Fruit fly (Drosophila melanogaster) whole organism, embryonic: ENCODE data around the gene CG15728.

Experiments used
- Abd-B ChIP-seq: fragments of 200-800 bp; sonication (Bioruptor generic); optimal IDR thresholded peaks from 2 replicates; lab custom pipeline; 2018; ENCODE audit warnings: missing biosample characterization, mild to moderate bottlenecking, missing genetic modification characterization, moderate library complexity
- Aef1 ChIP-seq: fragments of 200-800 bp; sonication (Bioruptor generic); IDR thresholded peaks from 3 replicates; pipeline ENCODE4 v1.3.6; 2022; ENCODE audit warnings: missing biosample characterization, missing genetic modification characterization
- BEAF-32 ChIP-seq: fragments of 200-800 bp; sonication (Bioruptor generic); optimal IDR thresholded peaks from 3 replicates; lab custom pipeline; 2017; ENCODE audit warnings: missing biosample characterization, missing genetic modification characterization, mild to moderate bottlenecking, moderate library complexity, missing genetic modification reagents
- Bgb ChIP-seq: fragments of 200-800 bp; sonication (Bioruptor generic); IDR thresholded peaks from 2 replicates; pipeline ENCODE4 v1.3.6; 2022; ENCODE audit warnings: missing biosample characterization, missing genetic modification characterization; ENCODE audit not compliant: partially characterized antibody
- CG10209 ChIP-seq: fragments of 200-800 bp; sonication (Bioruptor generic); optimal IDR thresholded peaks from 3 replicates; lab custom pipeline; 2017; ENCODE audit warnings: missing biosample characterization, mild to moderate bottlenecking, missing genetic modification characterization, missing genetic modification reagents
- CG10431 ChIP-seq: fragments of 200-800 bp; sonication (Bioruptor generic); optimal IDR thresholded peaks from 3 replicates; lab custom pipeline; 2018; ENCODE audit warnings: missing biosample characterization, mild to moderate bottlenecking, missing genetic modification characterization
- CG11247 ChIP-seq: fragments of 200-800 bp; sonication (Bioruptor generic); IDR thresholded peaks from 2 replicates; pipeline ENCODE4 v1.3.6; 2022; ENCODE audit warnings: missing biosample characterization, missing genetic modification characterization
- CG11504 ChIP-seq: fragments of 200-800 bp; sonication (Bioruptor generic); optimal IDR thresholded peaks from 3 replicates; lab custom pipeline; 2019; ENCODE audit warnings: missing biosample characterization, mild to moderate bottlenecking, missing genetic modification characterization, moderate library complexity
- CG13424 ChIP-seq: fragments of 200-800 bp; sonication (Bioruptor generic); optimal IDR thresholded peaks from 2 replicates; lab custom pipeline; 2019; ENCODE audit warnings: missing biosample characterization, mild to moderate bottlenecking, missing genetic modification characterization, moderate library complexity
- CG15696 ChIP-seq: fragments of 200-800 bp; sonication (Bioruptor generic); optimal IDR thresholded peaks from 2 replicates; lab custom pipeline; 2019; ENCODE audit warnings: missing biosample characterization, mild to moderate bottlenecking, missing genetic modification characterization, moderate library complexity
- CG16815 ChIP-seq: fragments of 200-800 bp; sonication (Bioruptor generic); optimal IDR thresholded peaks from 3 replicates; lab custom pipeline; 2017; ENCODE audit warnings: missing biosample characterization, mild to moderate bottlenecking, missing genetic modification characterization
- CG17829 ChIP-seq: fragments of 200-800 bp; optimal IDR thresholded peaks from 2 replicates; lab custom pipeline; 2019; ENCODE audit warnings: missing biosample characterization, mild to moderate bottlenecking, missing genetic modification characterization, moderate library complexity
- CG17912 ChIP-seq: fragments of 200-800 bp; sonication (Bioruptor generic); optimal IDR thresholded peaks from 2 replicates; lab custom pipeline; 2018; ENCODE audit warnings: missing biosample characterization, mild to moderate bottlenecking, missing genetic modification characterization
- CG2678 ChIP-seq: fragments of 200-800 bp; sonication (Bioruptor generic); optimal IDR thresholded peaks from 3 replicates; lab custom pipeline; 2019; ENCODE audit warnings: missing biosample characterization, mild to moderate bottlenecking, missing genetic modification characterization, moderate library complexity
- CG31365 ChIP-seq: fragments of 200-800 bp; sonication (Bioruptor generic); optimal IDR thresholded peaks from 2 replicates; lab custom pipeline; 2018; ENCODE audit warnings: missing biosample characterization, mild to moderate bottlenecking, missing genetic modification characterization
- CG3847 ChIP-seq: fragments of 200-800 bp; sonication (Bioruptor generic); IDR thresholded peaks from 2 replicates; pipeline ENCODE4 v1.3.6; 2022; ENCODE audit warnings: missing biosample characterization, missing genetic modification characterization
- CG6689 ChIP-seq: fragments of 200-800 bp; sonication (Bioruptor generic); IDR thresholded peaks from 2 replicates; pipeline ENCODE4 v1.3.6; 2022; ENCODE audit warnings: missing biosample characterization, missing genetic modification characterization
- CG6813 ChIP-seq: fragments of 200-800 bp; sonication (Bioruptor generic); optimal IDR thresholded peaks from 2 replicates; lab custom pipeline; 2017; ENCODE audit warnings: missing biosample characterization, missing genetic modification characterization, mild to moderate bottlenecking, moderate library complexity, missing genetic modification reagents
- CG7556 ChIP-seq: fragments of 200-800 bp; sonication (Bioruptor generic); optimal IDR thresholded peaks from 2 replicates; lab custom pipeline; 2017; ENCODE audit warnings: missing biosample characterization, mild to moderate bottlenecking, missing genetic modification characterization
- CG7839 ChIP-seq: fragments of 200-800 bp; sonication (Bioruptor generic); optimal IDR thresholded peaks from 3 replicates; lab custom pipeline; 2018; ENCODE audit warnings: missing biosample characterization, mild to moderate bottlenecking, missing genetic modification characterization, moderate library complexity
- CG8089 ChIP-seq: fragments of 200-800 bp; sonication (Bioruptor generic); optimal IDR thresholded peaks from 3 replicates; lab custom pipeline; 2016; ENCODE audit warnings: missing biosample characterization, missing genetic modification characterization
- CG8478 ChIP-seq: fragments of >200 bp; optimal IDR thresholded peaks from 2 replicates; lab custom pipeline; 2018
- Chrac-16 ChIP-seq: fragments of 200-800 bp; sonication (Bioruptor generic); optimal IDR thresholded peaks from 3 replicates; lab custom pipeline; 2016; ENCODE audit warnings: missing biosample characterization, missing genetic modification characterization
- CoRest ChIP-seq: fragments of 200-800 bp; sonication (Bioruptor generic); optimal IDR thresholded peaks from 3 replicates; lab custom pipeline; 2018; ENCODE audit warnings: missing biosample characterization, mild to moderate bottlenecking, missing genetic modification characterization, moderate library complexity
- D19A ChIP-seq: fragments of 200-800 bp; optimal IDR thresholded peaks from 3 replicates; lab custom pipeline; 2019; ENCODE audit warnings: missing biosample characterization, mild to moderate bottlenecking, missing genetic modification characterization, moderate library complexity
- Gsc ChIP-seq: fragments of 200-800 bp; sonication (Bioruptor generic); IDR thresholded peaks from 2 replicates; pipeline ENCODE4 v1.3.6; 2022; ENCODE audit warnings: missing biosample characterization, missing genetic modification characterization
- Gug ChIP-seq: fragments of 200-800 bp; sonication (Bioruptor generic); IDR thresholded peaks from 4 replicates; pipeline ENCODE4 v1.3.6; 2022; ENCODE audit warnings: missing biosample characterization, missing genetic modification characterization
- HLH54F ChIP-seq: fragments of 200-800 bp; sonication (Bioruptor generic); optimal IDR thresholded peaks from 3 replicates; lab custom pipeline; 2016; ENCODE audit warnings: missing biosample characterization, missing genetic modification characterization
- Hmr ChIP-seq: fragments of 200-800 bp; sonication (Bioruptor generic); optimal IDR thresholded peaks from 3 replicates; lab custom pipeline; 2017; ENCODE audit warnings: mild to moderate bottlenecking, missing biosample characterization, missing genetic modification reagents, missing genetic modification characterization
- MTF-1 ChIP-seq: fragments of 200-800 bp; sonication (Bioruptor generic); optimal IDR thresholded peaks from 2 replicates; lab custom pipeline; 2018; ENCODE audit warnings: missing biosample characterization, mild to moderate bottlenecking, missing genetic modification characterization, borderline replicate concordance
- Sin3A ChIP-seq: fragments of >200 bp; optimal IDR thresholded peaks from 2 replicates; lab custom pipeline; 2018
- Sry-δ ChIP-seq: fragments of 200-800 bp; sonication (Bioruptor generic); optimal IDR thresholded peaks from 2 replicates; lab custom pipeline; 2016; ENCODE audit warnings: missing biosample characterization, missing genetic modification characterization
- amos ChIP-seq: fragments of 200-800 bp; sonication (Bioruptor generic); IDR thresholded peaks from 2 replicates; pipeline ENCODE4 v1.3.6; 2022; ENCODE audit warnings: missing biosample characterization, missing genetic modification characterization; ENCODE audit not compliant: partially characterized antibody
- bcd ChIP-seq: fragments of 200-800 bp; sonication (Bioruptor generic); optimal IDR thresholded peaks from 2 replicates; lab custom pipeline; 2017; ENCODE audit warnings: missing biosample characterization, mild to moderate bottlenecking, missing genetic modification characterization
- ci ChIP-seq: fragments of 200-800 bp; sonication (Bioruptor generic); IDR thresholded peaks from 3 replicates; pipeline ENCODE4 v1.3.6; 2022; ENCODE audit warnings: missing biosample characterization, missing genetic modification characterization
- dan ChIP-seq: fragments of 200-800 bp; sonication (Bioruptor generic); IDR thresholded peaks from 2 replicates; pipeline ENCODE4 v1.3.6; 2022; ENCODE audit warnings: missing biosample characterization, missing genetic modification characterization
- grn ChIP-seq: fragments of 200-800 bp; sonication (Bioruptor generic); optimal IDR thresholded peaks from 3 replicates; lab custom pipeline; 2017; ENCODE audit warnings: missing biosample characterization, missing genetic modification characterization
- gsb-n ChIP-seq: fragments of 200-800 bp; sonication (Bioruptor generic); optimal IDR thresholded peaks from 3 replicates; lab custom pipeline; 2018; ENCODE audit warnings: missing biosample characterization, mild to moderate bottlenecking, missing genetic modification characterization
- her ChIP-seq: fragments of 200-800 bp; sonication (Bioruptor generic); optimal IDR thresholded peaks from 2 replicates; lab custom pipeline; 2016; ENCODE audit warnings: missing biosample characterization, missing genetic modification characterization
- lmd ChIP-seq: fragments of 200-800 bp; sonication (Bioruptor generic); IDR thresholded peaks from 2 replicates; pipeline ENCODE4 v1.3.6; 2022; ENCODE audit warnings: missing biosample characterization, missing genetic modification characterization
- lola ChIP-seq, 3 experiments: fragments of >200 bp in 2 of 3; fragments of 200-800 bp in 1 of 3; sonication (Bioruptor generic) in 1 of 3; optimal IDR thresholded peaks; 2 replicates each; lab custom pipeline; 2017 to 2019; ENCODE audit warnings: missing biosample characterization in 3 of 3, missing genetic modification characterization in 3 of 3, mild to moderate bottlenecking in 1 of 3, moderate library complexity in 1 of 3
- pho ChIP-seq: fragments of 200-800 bp; sonication (Bioruptor generic); optimal IDR thresholded peaks from 2 replicates; lab custom pipeline; 2016; ENCODE audit warnings: missing biosample characterization, missing genetic modification characterization
- pzg ChIP-seq: fragments of 200-800 bp; sonication (Bioruptor generic); optimal IDR thresholded peaks from 3 replicates; lab custom pipeline; 2018; ENCODE audit warnings: missing biosample characterization, mild to moderate bottlenecking, missing genetic modification characterization, moderate library complexity
- row ChIP-seq: fragments of 200-800 bp; sonication (Bioruptor generic); IDR thresholded peaks from 3 replicates; pipeline ENCODE4 v1.3.6; 2022; ENCODE audit warnings: missing biosample characterization, missing genetic modification characterization
- schlank ChIP-seq: fragments of 200-800 bp; sonication (Bioruptor generic); optimal IDR thresholded peaks from 2 replicates; lab custom pipeline; 2018; ENCODE audit warnings: missing biosample characterization, mild to moderate bottlenecking, missing genetic modification characterization
- sens ChIP-seq: fragments of 200-800 bp; sonication (Bioruptor generic); peaks from one replicate; lab custom pipeline; 2016; ENCODE audit warnings: missing biosample characterization, missing genetic modification characterization
- slbo ChIP-seq: fragments of 200-800 bp; sonication (Bioruptor generic); IDR thresholded peaks from 2 replicates; pipeline ENCODE4 v1.3.6; 2022; ENCODE audit warnings: missing biosample characterization, missing genetic modification characterization
- usp ChIP-seq: fragments of >200 bp; optimal IDR thresholded peaks from 2 replicates; lab custom pipeline; 2017; ENCODE audit warnings: missing biosample characterization, missing genetic modification characterization
- vfl ChIP-seq: fragments of 200-800 bp; sonication (Bioruptor generic); optimal IDR thresholded peaks from 2 replicates; lab custom pipeline; 2016; ENCODE audit warnings: missing biosample characterization, missing genetic modification characterization

The CG15728 gene

DNA sequence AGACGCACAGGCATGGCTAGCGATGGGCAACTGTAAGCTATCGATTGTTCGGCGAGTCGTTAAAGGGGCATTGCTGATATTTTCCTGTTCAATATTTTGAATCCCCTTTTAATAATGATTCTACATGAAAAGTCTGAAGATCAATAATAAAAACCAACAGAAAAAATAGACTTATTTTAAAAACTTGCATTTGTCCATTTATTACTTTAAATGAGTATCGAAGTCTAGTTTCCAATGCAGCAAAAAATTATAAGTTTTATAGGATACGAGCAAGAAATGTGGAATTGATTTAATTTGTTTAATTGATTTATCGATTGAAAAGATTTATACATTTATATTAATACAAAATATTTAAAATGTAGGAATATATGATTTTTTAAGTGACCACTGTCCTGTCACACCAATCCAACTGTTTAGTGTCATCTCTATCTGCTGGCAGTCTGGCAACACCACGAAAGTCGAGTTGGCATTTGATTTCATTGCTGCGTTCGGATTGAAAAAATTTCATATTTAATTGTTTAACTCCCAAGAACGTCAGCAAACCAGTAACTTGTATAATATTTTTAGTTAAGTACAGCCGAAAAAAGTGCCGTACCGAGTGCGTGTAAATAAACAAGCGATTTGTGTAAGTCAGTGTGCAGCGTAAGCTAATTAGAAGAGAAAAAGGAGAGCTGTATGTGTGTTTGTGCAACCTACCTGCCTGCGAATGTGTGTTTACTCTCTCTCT lies 28.3 kb upstream of the CG15728 start, which contains the start of the genes CG1824 and Sec16 (continued):
- peak; percentile 80 for TF ChIP-seq CoRest (tag; lab: Kevin White, UChicago)
- 0 out of 2 replicates have a peak, but pooled peaks have one; percentile 9 for TF ChIP-seq CG6689 (GFP tag; lab: Robert Waterston, UW)
- no peak for TF ChIP-seq CG8089
- TF ChIP-seq HLH54F (GFP tag; lab: Kevin White, UChicago), result peak; percentile 44
- no peak for TF ChIP-seq Gsc (GFP tag; lab: Robert Waterston, UW)
- peak; percentile 34 for TF ChIP-seq CG16815 (GFP tag; lab: Kevin White, UChicago)
- TF ChIP-seq Gug (GFP tag; lab: Robert Waterston, UW), result peak; percentile 57; the same call in 2 of the 4 replicates
- peak; percentile 14 for TF ChIP-seq CG10209
- TF ChIP-seq Aef1 (GFP tag; lab: Robert Waterston, UW), result no peak
- no peak for TF ChIP-seq CG8478 (lab: Kevin White, UChicago)
- TF ChIP-seq CG17829 (tag; lab: Kevin White, UChicago), result peak; percentile 41
- peak; percentile 50 for TF ChIP-seq CG13424 (tag; lab: Kevin White, UChicago)
- no peak for TF ChIP-seq dan (GFP tag; lab: Robert Waterston, UW)
- TF ChIP-seq Chrac-16, result peak; percentile 33
- 0 out of 2 replicates have a peak, but pooled peaks have one; percentile 38 for TF ChIP-seq CG3847 (GFP tag; lab: Robert Waterston, UW)
- TF ChIP-seq usp (GFP tag; lab: Kevin White, UChicago), result no peak
- peak; percentile 2; the same call in 1 of the 2 replicates for TF ChIP-seq Bgb (GFP tag; lab: Robert Waterston, UW)
- TF ChIP-seq pho (GFP tag; lab: Kevin White, UChicago), result no peak
- TF ChIP-seq gsb-n, result no peak
- TF ChIP-seq Hmr (GFP tag; lab: Kevin White, UChicago), result peak; percentile 5
- TF ChIP-seq CG11504 (tag; lab: Kevin White, UChicago), result no peak
- 0 out of 2 replicates have a peak, but pooled peaks have one; percentile 6 for TF ChIP-seq CG11247
- TF ChIP-seq CG10431 (GFP tag; lab: Kevin White, UChicago), result peak; percentile 13
- peak; percentile 65 for TF ChIP-seq CG2678 (tag; lab: Kevin White, UChicago)
- no peak for TF ChIP-seq CG17912 (GFP tag; lab: Kevin White, UChicago)
- TF ChIP-seq lola (GFP tag; optimal IDR thresholded peaks at IDR 0.05; lab: Kevin White, UChicago), result peak in 1 of 3 experiments; percentile 65
- no peak; the same call in 2 of the 3 replicates for TF ChIP-seq ci (GFP tag; lab: Robert Waterston, UW)
- TF ChIP-seq vfl (GFP tag; lab: Kevin White, UChicago), result no peak
- TF ChIP-seq BEAF-32 (GFP tag; lab: Kevin White, UChicago), result peak; percentile 77
- TF ChIP-seq CG7556 (GFP tag; lab: Kevin White, UChicago), result peak; percentile 51
- TF ChIP-seq CG15696, result peak; percentile 54
- peak; percentile 16 for TF ChIP-seq pzg (GFP tag; lab: Kevin White, UChicago)
- TF ChIP-seq schlank (tag; lab: Kevin White, UChicago), result no peak
- no peak for TF ChIP-seq grn
- TF ChIP-seq MTF-1, result no peak
- peak; percentile 31 for TF ChIP-seq CG7839 (tag; lab: Kevin White, UChicago)
- no peak for TF ChIP-seq her (GFP tag; lab: Kevin White, UChicago)
- peak; percentile 39; the same call in 1 of the 2 replicates for TF ChIP-seq lmd
- TF ChIP-seq CG6813 (GFP tag; lab: Kevin White, UChicago), result no peak
- peak; percentile 54 for TF ChIP-seq Abd-B (GFP tag; lab: Kevin White, UChicago)
- peak; percentile 78 for TF ChIP-seq row (GFP tag; lab: Robert Waterston, UW)
- peak; percentile 12 for TF ChIP-seq Sin3A
- peak; percentile 34 for TF ChIP-seq bcd (GFP tag; lab: Kevin White, UChicago)
- TF ChIP-seq Sry-δ (GFP tag; lab: Kevin White, UChicago), result peak; percentile 82
- TF ChIP-seq sens, result peak; percentile 72
- peak; percentile 59 for TF ChIP-seq slbo
- TF ChIP-seq CG31365 (tag; lab: Kevin White, UChicago), result no peak
- TF ChIP-seq amos (GFP tag; lab: Robert Waterston, UW), result 0 out of 2 replicates have a peak, but pooled peaks have one; percentile 43
- peak; percentile 26 for TF ChIP-seq D19A
